Worm (Caenorhabditis elegans): ENCODE results near the gene B0554.5.

- TF ChIP-seq him-1 (tag; optimal IDR thresholded peaks at IDR 0.05) = no peak
- TF ChIP-seq dao-5 (tag; optimal IDR thresholded peaks at IDR 0.05) = no peak
- no peak for TF ChIP-seq W03F9.2 (tag; optimal IDR thresholded peaks at IDR 0.05)
Observed at ce11 chrV:465355-465754, 41.1 kb downstream of the B0554.5 start.

Measured in whole organism, L4/young adult.